Fruit fly (Drosophila melanogaster) whole organism, embryonic: ENCODE results near the gene St2.

Source experiments
- Atf3 ChIP-seq: fragments of 200-800 bp; sonication (Bioruptor generic); optimal IDR thresholded peaks from 3 replicates; lab custom pipeline; 2016; ENCODE audit warnings: missing biosample characterization, missing genetic modification characterization
- Awh ChIP-seq: fragments of 200-800 bp; sonication (Bioruptor generic); IDR thresholded peaks from 2 replicates; pipeline ENCODE4, ENCODE4 v1.3.6; 2022; ENCODE audit warnings: missing biosample characterization, missing genetic modification characterization
- B-H1 ChIP-seq: fragments of 200-800 bp; sonication (Bioruptor generic); IDR thresholded peaks from 3 replicates; pipeline ENCODE4 v1.3.6; 2022; ENCODE audit warnings: missing biosample characterization, missing genetic modification characterization
- CG10267 ChIP-seq: fragments of 200-800 bp; sonication (Bioruptor generic); optimal IDR thresholded peaks from 2 replicates; lab custom pipeline; 2018; ENCODE audit warnings: missing biosample characterization, mild to moderate bottlenecking, missing genetic modification characterization, moderate library complexity
- CG10366 ChIP-seq: fragments of 200-800 bp; sonication (Bioruptor generic); IDR thresholded peaks from 2 replicates; pipeline ENCODE4 v1.3.6; 2022; ENCODE audit warnings: missing biosample characterization, missing genetic modification characterization
- CG10543 ChIP-seq: fragments of 200-800 bp; sonication (Bioruptor generic); optimal IDR thresholded peaks from 3 replicates; lab custom pipeline; 2017; ENCODE audit warnings: missing biosample characterization, mild to moderate bottlenecking, missing genetic modification characterization, moderate library complexity
- CG11247 ChIP-seq: fragments of 200-800 bp; sonication (Bioruptor generic); IDR thresholded peaks from 2 replicates; pipeline ENCODE4 v1.3.6; 2022; ENCODE audit warnings: missing biosample characterization, missing genetic modification characterization
- CG11696 ChIP-seq: fragments of 200-800 bp; sonication (Bioruptor generic); IDR thresholded peaks from 2 replicates; pipeline ENCODE4 v1.3.6; 2022; ENCODE audit warnings: missing biosample characterization, missing genetic modification characterization
- CG12219 ChIP-seq: fragments of 200-800 bp; sonication (Bioruptor generic); optimal IDR thresholded peaks from 3 replicates; lab custom pipeline; 2018; ENCODE audit warnings: missing biosample characterization, mild to moderate bottlenecking, missing genetic modification characterization
- CG13775 ChIP-seq: fragments of 200-800 bp; sonication (Bioruptor generic); optimal IDR thresholded peaks from 3 replicates; lab custom pipeline; 2017; ENCODE audit warnings: missing biosample characterization, mild to moderate bottlenecking, missing genetic modification characterization
- CG14014 ChIP-seq: fragments of 200-800 bp; sonication (Bioruptor generic); IDR thresholded peaks from 2 replicates; pipeline ENCODE4 v1.3.6; 2022; ENCODE audit warnings: missing biosample characterization, missing genetic modification characterization
- CG17186 ChIP-seq: fragments of 200-800 bp; sonication (Bioruptor generic); optimal IDR thresholded peaks from 3 replicates; lab custom pipeline; 2017; ENCODE audit warnings: missing biosample characterization, missing genetic modification reagents, missing genetic modification characterization
- CG17328 ChIP-seq: fragments of 200-800 bp; sonication (Bioruptor generic); IDR thresholded peaks from 2 replicates; pipeline ENCODE4 v1.3.6; 2022; ENCODE audit warnings: missing biosample characterization, missing genetic modification characterization
- CG17361 ChIP-seq: fragments of 200-800 bp; sonication (Bioruptor generic); IDR thresholded peaks from 3 replicates; pipeline ENCODE4 v1.3.6; 2022; ENCODE audit warnings: missing biosample characterization, missing genetic modification characterization
- CG2712 ChIP-seq: fragments of 200-800 bp; optimal IDR thresholded peaks from 3 replicates; lab custom pipeline; 2019; ENCODE audit warnings: missing biosample characterization, mild to moderate bottlenecking, missing genetic modification characterization, moderate library complexity
- CG30403 ChIP-seq: fragments of 200-800 bp; sonication (Bioruptor generic); optimal IDR thresholded peaks from 3 replicates; lab custom pipeline; 2016; ENCODE audit warnings: missing biosample characterization, missing genetic modification characterization
- CG3065 ChIP-seq: fragments of 200-800 bp; sonication (Bioruptor generic); optimal IDR thresholded peaks from 2 replicates; lab custom pipeline; 2016; ENCODE audit warnings: missing biosample characterization, missing genetic modification characterization
- CG4404 ChIP-seq: fragments of 200-800 bp; sonication (Bioruptor generic); IDR thresholded peaks from 2 replicates; pipeline ENCODE4 v1.3.6; 2022; ENCODE audit warnings: missing biosample characterization, missing genetic modification characterization
- CG4854 ChIP-seq: fragments of 200-800 bp; sonication (Bioruptor generic); optimal IDR thresholded peaks from 2 replicates; lab custom pipeline; 2016; ENCODE audit warnings: missing biosample characterization, missing genetic modification characterization, inconsistent platforms
- CG6689 ChIP-seq: fragments of 200-800 bp; sonication (Bioruptor generic); IDR thresholded peaks from 2 replicates; pipeline ENCODE4 v1.3.6; 2022; ENCODE audit warnings: missing biosample characterization, missing genetic modification characterization
- CG6813 ChIP-seq: fragments of 200-800 bp; sonication (Bioruptor generic); optimal IDR thresholded peaks from 2 replicates; lab custom pipeline; 2017; ENCODE audit warnings: missing biosample characterization, missing genetic modification characterization, mild to moderate bottlenecking, moderate library complexity, missing genetic modification reagents
- CG7963 ChIP-seq: fragments of 200-800 bp; sonication (Bioruptor generic); IDR thresholded peaks from 3 replicates; pipeline ENCODE4 v1.3.6; 2022; ENCODE audit warnings: missing biosample characterization, missing genetic modification characterization; ENCODE audit not compliant: partially characterized antibody
- CG9609 ChIP-seq: fragments of 200-800 bp; sonication (Bioruptor generic); optimal IDR thresholded peaks from 3 replicates; lab custom pipeline; 2016; ENCODE audit warnings: missing biosample characterization, missing genetic modification characterization
- Dip2 ChIP-seq: fragments of 200-800 bp; sonication (Bioruptor generic); IDR thresholded peaks from 2 replicates; pipeline ENCODE4 v1.3.6; 2022; ENCODE audit warnings: missing biosample characterization, missing genetic modification characterization
- Doc3 ChIP-seq: fragments of 200-800 bp; sonication (Bioruptor generic); IDR thresholded peaks from 3 replicates; pipeline ENCODE4 v1.3.6; 2022; ENCODE audit warnings: missing biosample characterization, missing genetic modification characterization; ENCODE audit not compliant: partially characterized antibody
- Dp ChIP-seq: fragments of 200-800 bp; sonication (Bioruptor generic); optimal IDR thresholded peaks from 2 replicates; lab custom pipeline; 2018; ENCODE audit warnings: missing biosample characterization, mild to moderate bottlenecking, missing genetic modification characterization, moderate library complexity
- HLH3B ChIP-seq: fragments of 200-800 bp; sonication (Bioruptor generic); IDR thresholded peaks from 2 replicates; pipeline ENCODE4 v1.3.6; 2022; ENCODE audit warnings: missing biosample characterization, missing genetic modification characterization
- Mad ChIP-seq: fragments of 200-800 bp; sonication (Bioruptor generic); optimal IDR thresholded peaks from 2 replicates; lab custom pipeline; 2016; ENCODE audit warnings: missing biosample characterization, missing genetic modification characterization
- Neu2 ChIP-seq: fragments of 200-800 bp; sonication (Bioruptor generic); optimal IDR thresholded peaks from 3 replicates; lab custom pipeline; 2016; ENCODE audit warnings: missing biosample characterization, missing genetic modification characterization, borderline replicate concordance
- Rfx ChIP-seq: fragments of 200-800 bp; sonication (Bioruptor generic); IDR thresholded peaks from 2 replicates; pipeline ENCODE4 v1.3.6; 2022; ENCODE audit warnings: missing biosample characterization, missing genetic modification characterization
- Six4 ChIP-seq: fragments of 200-800 bp; sonication (Bioruptor generic); optimal IDR thresholded peaks from 2 replicates; lab custom pipeline; 2016; ENCODE audit warnings: missing biosample characterization, missing genetic modification characterization
- Tbp ChIP-seq: fragments of >200 bp; optimal IDR thresholded peaks from 2 replicates; lab custom pipeline; 2018; ENCODE audit warnings: missing biosample characterization, missing genetic modification characterization
- az2 ChIP-seq: fragments of 200-800 bp; sonication (Bioruptor generic); optimal IDR thresholded peaks from 3 replicates; lab custom pipeline; 2016; ENCODE audit warnings: missing biosample characterization, missing genetic modification characterization
- bowl ChIP-seq: fragments of 200-800 bp; sonication (Bioruptor generic); IDR thresholded peaks from 2 replicates; pipeline ENCODE4 v1.3.6; 2022; ENCODE audit warnings: missing biosample characterization, missing genetic modification characterization
- croc ChIP-seq: fragments of 200-800 bp; sonication (Bioruptor generic); conservative IDR thresholded peaks from 3 replicates; pipeline ENCODE4 v1.3.6; 2022; ENCODE audit warnings: missing biosample characterization, missing genetic modification characterization
- eyg ChIP-seq: fragments of 200-800 bp; sonication (Bioruptor generic); optimal IDR thresholded peaks from 3 replicates; lab custom pipeline; 2016; ENCODE audit warnings: missing biosample characterization, missing genetic modification characterization
- fu2 ChIP-seq: fragments of 200-800 bp; sonication (Bioruptor generic); optimal IDR thresholded peaks from 2 replicates; lab custom pipeline; 2016; ENCODE audit warnings: missing biosample characterization, missing genetic modification characterization
- gcm ChIP-seq: fragments of 200-800 bp; sonication (Bioruptor generic); optimal IDR thresholded peaks from 2 replicates; lab custom pipeline; 2019; ENCODE audit warnings: missing biosample characterization, mild to moderate bottlenecking, missing genetic modification characterization, moderate library complexity
- grn ChIP-seq: fragments of 200-800 bp; sonication (Bioruptor generic); optimal IDR thresholded peaks from 3 replicates; lab custom pipeline; 2017; ENCODE audit warnings: missing biosample characterization, missing genetic modification characterization
- insv ChIP-seq, 2 experiments: fragments of 200-800 bp; sonication (Bioruptor generic); optimal IDR thresholded peaks; 3 replicates each; lab custom pipeline; 2016 to 2018; ENCODE audit warnings: missing biosample characterization in 2 of 2, missing genetic modification characterization in 2 of 2
- jigr1 ChIP-seq: fragments of 200-800 bp; sonication (Bioruptor generic); IDR thresholded peaks from 3 replicates; pipeline ENCODE4 v1.3.6; 2022; ENCODE audit warnings: missing biosample characterization, missing genetic modification characterization
- lbe ChIP-seq: fragments of 200-800 bp; sonication (Bioruptor generic); optimal IDR thresholded peaks from 2 replicates; lab custom pipeline; 2016; ENCODE audit warnings: missing biosample characterization, mild to moderate bottlenecking, missing genetic modification characterization
- mld ChIP-seq: fragments of 200-800 bp; sonication (Bioruptor generic); IDR thresholded peaks from 3 replicates; pipeline ENCODE4 v1.3.6; 2022; ENCODE audit warnings: missing biosample characterization, missing genetic modification characterization; ENCODE audit not compliant: partially characterized antibody
- pan ChIP-seq, 4 experiments: fragments of >200 bp in 3 of 4; fragments of 200-800 bp in 1 of 4; sonication (Bioruptor generic) in 1 of 4; optimal IDR thresholded peaks in 3 of 4; IDR thresholded peaks in 1 of 4; 2 replicates each; pipeline versions ENCODE4 v1.3.6 to Lab custom; 2017 to 2022; ENCODE audit warnings: missing biosample characterization in 2 of 4, missing genetic modification characterization in 2 of 4, mixed read lengths in 1 of 4
- pho ChIP-seq: fragments of 200-800 bp; sonication (Bioruptor generic); optimal IDR thresholded peaks from 2 replicates; lab custom pipeline; 2016; ENCODE audit warnings: missing biosample characterization, missing genetic modification characterization
- repo ChIP-seq: fragments of 200-800 bp; sonication (Bioruptor generic); optimal IDR thresholded peaks from 2 replicates; lab custom pipeline; 2016; ENCODE audit warnings: missing biosample characterization, missing genetic modification characterization
- tin ChIP-seq: fragments of 200-800 bp; sonication (Bioruptor generic); optimal IDR thresholded peaks from 3 replicates; lab custom pipeline; 2016; ENCODE audit warnings: missing biosample characterization, missing genetic modification characterization
- wdn ChIP-seq: fragments of 200-800 bp; sonication (Bioruptor generic); IDR thresholded peaks from 2 replicates; pipeline ENCODE4 v1.3.6; 2022; ENCODE audit warnings: missing biosample characterization, missing genetic modification characterization
- wek ChIP-seq: fragments of 200-800 bp; sonication (Bioruptor generic); optimal IDR thresholded peaks from 3 replicates; lab custom pipeline; 2018; ENCODE audit warnings: missing biosample characterization, mild to moderate bottlenecking, missing genetic modification characterization, moderate library complexity
- yki ChIP-seq: fragments of >200 bp; optimal IDR thresholded peaks from 3 replicates; lab custom pipeline; 2018
- zfh1 ChIP-seq: fragments of 200-800 bp; sonication (Bioruptor generic); IDR thresholded peaks from 3 replicates; pipeline ENCODE4 v1.3.6; 2022; ENCODE audit warnings: missing biosample characterization, missing genetic modification characterization

The St2 gene

dm6 chr3R:9229996-9230601 is 21.5 kb upstream of the St2 start (continued):
- TF ChIP-seq CG11696 = no peak
- no peak for TF ChIP-seq Dip2
- no peak for TF ChIP-seq CG4854 (GFP tag; lab: Kevin White, UChicago)
- TF ChIP-seq CG17328 (GFP tag; lab: Robert Waterston, UW) = no peak
- no peak for TF ChIP-seq Dp (GFP tag; lab: Kevin White, UChicago)
- no peak for TF ChIP-seq wek
- TF ChIP-seq Neu2 (GFP tag; lab: Kevin White, UChicago) = no peak
- no peak for TF ChIP-seq CG10267 (tag; lab: Kevin White, UChicago)
- TF ChIP-seq gcm (GFP tag; lab: Kevin White, UChicago) = peak; percentile 55
- TF ChIP-seq Awh = no peak
- TF ChIP-seq pho = no peak
- TF ChIP-seq az2 (GFP tag; lab: Kevin White, UChicago) = peak; percentile 25
- TF ChIP-seq eyg (GFP tag; lab: Kevin White, UChicago) = no peak
- TF ChIP-seq CG2712 = peak; percentile 22
- TF ChIP-seq croc = no peak
- TF ChIP-seq Tbp (GFP tag; lab: Kevin White, UChicago) = no peak
- TF ChIP-seq CG10543 (GFP tag; lab: Kevin White, UChicago) = no peak
- TF ChIP-seq CG11247 = no peak
- TF ChIP-seq jigr1 (GFP tag; lab: Robert Waterston, UW) = no peak
- no peak for TF ChIP-seq fu2 (GFP tag; lab: Kevin White, UChicago)
- TF ChIP-seq CG17186 (GFP tag; lab: Kevin White, UChicago) = no peak
- TF ChIP-seq lbe = no peak
- TF ChIP-seq zfh1 = no peak
- TF ChIP-seq Rfx (GFP tag; lab: Robert Waterston, UW) = no peak
- peak; percentile 27 for TF ChIP-seq CG30403 (GFP tag; lab: Kevin White, UChicago)
- no peak for TF ChIP-seq Atf3 (GFP tag; lab: Kevin White, UChicago)
- no peak for TF ChIP-seq yki (lab: Kevin White, UChicago)
- no peak for TF ChIP-seq insv (GFP tag; optimal IDR thresholded peaks at IDR 0.05; lab: Kevin White, UChicago)
- TF ChIP-seq CG3065 (GFP tag; lab: Kevin White, UChicago) = no peak
- no peak for TF ChIP-seq B-H1 (GFP tag; lab: Robert Waterston, UW)
- TF ChIP-seq CG6689 (GFP tag; lab: Robert Waterston, UW) = 0 out of 2 replicates have a peak, but pooled peaks have one; percentile 36
- TF ChIP-seq CG17361 (GFP tag; lab: Robert Waterston, UW) = 0 out of 3 replicates have a peak, but pooled peaks have one; percentile 10
- TF ChIP-seq CG7963 = no peak
- no peak for TF ChIP-seq HLH3B
- TF ChIP-seq bowl (GFP tag; lab: Robert Waterston, UW) = no peak
- no peak for TF ChIP-seq CG13775
- no peak for TF ChIP-seq Mad
- TF ChIP-seq Doc3 = no peak
- TF ChIP-seq CG4404 = no peak
- TF ChIP-seq wdn (GFP tag; lab: Robert Waterston, UW) = no peak
- no peak for TF ChIP-seq mld (GFP tag; lab: Robert Waterston, UW)
- peak; percentile 19 for TF ChIP-seq CG12219
- peak; percentile 5 for TF ChIP-seq tin
- peak; percentile 3 for TF ChIP-seq Six4 (GFP tag; lab: Kevin White, UChicago)
- no peak for TF ChIP-seq CG14014 (GFP tag; lab: Robert Waterston, UW)
- TF ChIP-seq repo = no peak
- no peak for TF ChIP-seq CG10366 (GFP tag; lab: Robert Waterston, UW)
- TF ChIP-seq grn (GFP tag; lab: Kevin White, UChicago) = no peak
- peak; percentile 20 for TF ChIP-seq CG6813 (GFP tag; lab: Kevin White, UChicago)
- TF ChIP-seq pan (optimal IDR thresholded peaks at IDR 0.05; lab: Kevin White, UChicago) = no peak
- peak in 1 of 2 experiments; percentile 28 for TF ChIP-seq pan (GFP tag; optimal IDR thresholded peaks at IDR 0.05 in 1 of 2, IDR thresholded peaks at IDR 0.05 in 1 of 2)
- TF ChIP-seq CG9609 (GFP tag; lab: Kevin White, UChicago) = no peak
